Worm (Caenorhabditis elegans): ENCODE data around the gene Y73F8A.32.

The Y73F8A.32 gene

DNA sequence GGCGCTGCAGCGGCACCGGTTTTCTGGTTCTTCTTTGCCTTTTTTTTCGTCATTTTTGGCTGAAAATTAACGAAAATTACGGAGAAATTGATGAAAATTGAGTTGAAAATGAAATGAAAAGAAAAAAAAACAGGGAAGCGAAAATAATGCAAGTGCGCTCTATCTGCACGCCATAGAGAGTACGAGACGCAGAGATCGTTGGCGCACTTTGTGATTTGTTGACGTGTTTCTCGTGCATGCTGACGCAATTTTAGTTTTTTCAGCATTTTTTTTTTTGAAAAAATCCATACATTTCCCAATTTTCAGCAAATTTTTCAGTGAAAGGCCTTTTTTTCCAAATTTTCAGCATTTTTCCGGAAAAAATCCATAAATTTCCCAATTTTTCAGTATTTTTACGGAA is 49.8 kb downstream of the Y73F8A.32 start, which contains the start of gene ntl-11 (continued):
- TF ChIP-seq fkh-3 (tag; optimal IDR thresholded peaks at IDR 0.05) (no peak), lin-26 (GFP tag; IDR thresholded peaks at IDR 0.05) (no peak), lsy-27 (tag; optimal IDR thresholded peaks at IDR 0.05; ENCODE audit: borderline replicate concordance, insufficient read depth) (no peak), ets-4 (GFP tag; optimal IDR thresholded peaks at IDR 0.05) (no peak), die-1 (tag; optimal IDR thresholded peaks at IDR 0.05) (no peak), hmg-20 (GFP tag; IDR thresholded peaks at IDR 0.05) (peak; percentile 92), nfya-1 (tag; optimal IDR thresholded peaks at IDR 0.05; ENCODE audit: borderline replicate concordance, insufficient read depth) (no peak), hsf-1 (GFP tag; IDR thresholded peaks at IDR 0.05) (peak; percentile 89), nfyb-1 (GFP tag; IDR thresholded peaks at IDR 0.05) (peak; percentile 97), B0035.1 (tag; optimal IDR thresholded peaks at IDR 0.05) (peak; percentile 74), ztf-28 (GFP tag; IDR thresholded peaks at IDR 0.05) (peak; percentile 90), T26A5.8 (tag; optimal IDR thresholded peaks at IDR 0.05) (no peak), rec-8 (tag; optimal IDR thresholded peaks at IDR 0.05) (no peak), F49E8.2 (tag; optimal IDR thresholded peaks at IDR 0.05; ENCODE audit: insufficient read depth) (peak; percentile 92), Y67H2A.10 (GFP tag; conservative IDR thresholded peaks at IDR 0.05) (peak; percentile 77; the same call in 1 of the 2 replicates), T07F8.4 (tag; optimal IDR thresholded peaks at IDR 0.05) (no peak), C06A6.2 (GFP tag; conservative IDR thresholded peaks at IDR 0.05) (peak; percentile 94), B0336.3 (GFP tag; IDR thresholded peaks at IDR 0.05) (peak; percentile 97), Y95B8A.8 (GFP tag; IDR thresholded peaks at IDR 0.05) (peak; percentile 95), hlh-12 (tag; optimal IDR thresholded peaks at IDR 0.05) (no peak), ceh-58 (GFP tag; IDR thresholded peaks at IDR 0.05) (no peak), ZK185.1 (tag; optimal IDR thresholded peaks at IDR 0.05; ENCODE audit: poor library complexity, severe bottlenecking) (no peak), him-1 (tag; optimal IDR thresholded peaks at IDR 0.05) (peak; percentile 15), let-526 (GFP tag; IDR thresholded peaks at IDR 0.05) (peak; percentile 92), ztf-6 (GFP tag; IDR thresholded peaks at IDR 0.05) (peak; percentile 58; the same call in 1 of the 2 replicates), D2030.7 (GFP tag; IDR thresholded peaks at IDR 0.05) (peak; percentile 92), tbx-9 (tag; optimal IDR thresholded peaks at IDR 0.05; ENCODE audit: borderline replicate concordance) (no peak), nhr-80 (tag; optimal IDR thresholded peaks at IDR 0.05) (peak; percentile 63), aptf-3 (GFP tag; IDR thresholded peaks at IDR 0.05) (no peak), athp-1 (tag; optimal IDR thresholded peaks at IDR 0.05) (peak; percentile 94), attf-6 (GFP tag; IDR thresholded peaks at IDR 0.05) (peak; percentile 99), ama-1 (optimal IDR thresholded peaks at IDR 0.05) (no peak), ama-1 (GFP tag; optimal IDR thresholded peaks at IDR 0.05) (no peak), cebp-1 (GFP tag; IDR thresholded peaks at IDR 0.05) (peak; percentile 24; the same call in 1 of the 2 replicates), cebp-1 (tag; optimal IDR thresholded peaks at IDR 0.05) (peak; percentile 92), nhr-90 (tag; optimal IDR thresholded peaks at IDR 0.05) (no peak), gei-17 (GFP tag; optimal IDR thresholded peaks at IDR 0.05) (peak; percentile 76), madf-3 (GFP tag; IDR thresholded peaks at IDR 0.05) (peak; percentile 93), nhr-27 (tag; optimal IDR thresholded peaks at IDR 0.05) (no peak), rpc-1 (optimal IDR thresholded peaks at IDR 0.05) (no peak), rpc-1 (tag; optimal IDR thresholded peaks at IDR 0.05) (no peak), lir-1 (GFP tag; conservative IDR thresholded peaks at IDR 0.05) (no peak; the same call in 1 of the 2 replicates), sea-2 (GFP tag; IDR thresholded peaks at IDR 0.05) (no peak), ceh-40 (GFP tag; IDR thresholded peaks at IDR 0.05) (no peak), attf-5 (GFP tag; optimal IDR thresholded peaks at IDR 0.05) (peak; percentile 99), efl-1 (GFP tag; optimal IDR thresholded peaks at IDR 0.05) (peak; percentile 67), Y56A3A.18 (GFP tag; IDR thresholded peaks at IDR 0.05) (peak; percentile 82), pbrm-1 (GFP tag; IDR thresholded peaks at IDR 0.05) (peak; percentile 98), nfya-2 (GFP tag; IDR thresholded peaks at IDR 0.05) (peak; percentile 84; the same call in 1 of the 2 replicates), ccch-3 (GFP tag; optimal IDR thresholded peaks at IDR 0.05) (no peak)
